Fruit fly (Drosophila melanogaster) whole organism, embryonic: ENCODE data around the gene CG7065.

Experiments
- Ada2b ChIP-seq: fragments of 200-800 bp; sonication (Bioruptor generic); IDR thresholded peaks from 2 replicates; pipeline ENCODE4 v1.3.6; 2022; ENCODE audit warnings: missing biosample characterization, missing genetic modification characterization
- CG10959 ChIP-seq: fragments of 200-800 bp; sonication (Bioruptor generic); IDR thresholded peaks from 2 replicates; pipeline ENCODE4 v1.3.6; 2022; ENCODE audit warnings: missing biosample characterization, missing genetic modification characterization
- CG10979 ChIP-seq: fragments of 200-800 bp; sonication (Bioruptor generic); optimal IDR thresholded peaks from 2 replicates; lab custom pipeline; 2018; ENCODE audit warnings: missing biosample characterization, mild to moderate bottlenecking, missing genetic modification characterization, moderate library complexity
- CG11093 ChIP-seq: fragments of 200-800 bp; sonication (Bioruptor generic); IDR thresholded peaks from 3 replicates; pipeline ENCODE4 v1.3.6; 2022; ENCODE audit warnings: missing biosample characterization, missing genetic modification characterization
- CG11398 ChIP-seq: fragments of 200-800 bp; sonication (Bioruptor generic); optimal IDR thresholded peaks from 2 replicates; lab custom pipeline; 2016; ENCODE audit warnings: missing biosample characterization, missing genetic modification characterization
- CG12659 ChIP-seq: fragments of 200-800 bp; sonication (Bioruptor generic); optimal IDR thresholded peaks from 3 replicates; lab custom pipeline; 2017; ENCODE audit warnings: mild to moderate bottlenecking, missing biosample characterization, missing genetic modification reagents, missing genetic modification characterization
- CG12769 ChIP-seq: fragments of 200-800 bp; sonication (Bioruptor generic); optimal IDR thresholded peaks from 2 replicates; lab custom pipeline; 2019; ENCODE audit warnings: missing biosample characterization, mild to moderate bottlenecking, missing genetic modification characterization, moderate library complexity
- CG13424 ChIP-seq: fragments of 200-800 bp; sonication (Bioruptor generic); optimal IDR thresholded peaks from 2 replicates; lab custom pipeline; 2019; ENCODE audit warnings: missing biosample characterization, mild to moderate bottlenecking, missing genetic modification characterization, moderate library complexity
- CG14965 ChIP-seq: fragments of 200-800 bp; sonication (Bioruptor generic); optimal IDR thresholded peaks from 2 replicates; lab custom pipeline; 2016; ENCODE audit warnings: missing biosample characterization, missing genetic modification characterization, borderline replicate concordance
- CG15269 ChIP-seq: fragments of 200-800 bp; sonication (Bioruptor generic); optimal IDR thresholded peaks from 2 replicates; lab custom pipeline; 2018; ENCODE audit warnings: missing biosample characterization, mild to moderate bottlenecking, missing genetic modification characterization, moderate library complexity
- CG1603 ChIP-seq: fragments of 200-800 bp; sonication (Bioruptor generic); optimal IDR thresholded peaks from 2 replicates; lab custom pipeline; 2019; ENCODE audit warnings: missing biosample characterization, mild to moderate bottlenecking, missing genetic modification characterization, moderate library complexity
- CG17385 ChIP-seq: fragments of 200-800 bp; sonication (Bioruptor generic); optimal IDR thresholded peaks from 3 replicates; lab custom pipeline; 2018; ENCODE audit warnings: missing biosample characterization, mild to moderate bottlenecking, missing genetic modification characterization
- CG17568 ChIP-seq: fragments of 200-800 bp; sonication (Bioruptor generic); optimal IDR thresholded peaks from 2 replicates; lab custom pipeline; 2018; ENCODE audit warnings: missing biosample characterization, mild to moderate bottlenecking, missing genetic modification characterization, moderate library complexity
- CG18764 ChIP-seq: fragments of 200-800 bp; sonication (Bioruptor generic); optimal IDR thresholded peaks from 3 replicates; lab custom pipeline; 2016; ENCODE audit warnings: missing biosample characterization, missing genetic modification characterization
- CG2120 ChIP-seq: fragments of 200-800 bp; sonication (Bioruptor generic); optimal IDR thresholded peaks from 3 replicates; lab custom pipeline; 2016; ENCODE audit warnings: missing biosample characterization, missing genetic modification characterization
- CG3995 ChIP-seq: fragments of 200-800 bp; sonication (Bioruptor generic); optimal IDR thresholded peaks from 3 replicates; lab custom pipeline; 2016; ENCODE audit warnings: missing biosample characterization, missing genetic modification characterization
- CG4707 ChIP-seq: fragments of 200-800 bp; sonication (Bioruptor generic); optimal IDR thresholded peaks from 2 replicates; lab custom pipeline; 2018; ENCODE audit warnings: missing biosample characterization, mild to moderate bottlenecking, missing genetic modification characterization, moderate library complexity
- CG6254 ChIP-seq: fragments of 200-800 bp; sonication (Bioruptor generic); optimal IDR thresholded peaks from 3 replicates; lab custom pipeline; 2017; ENCODE audit warnings: mild to moderate bottlenecking, missing biosample characterization, missing genetic modification reagents, missing genetic modification characterization
- CG6791 ChIP-seq: fragments of 200-800 bp; sonication (Bioruptor generic); IDR thresholded peaks from 3 replicates; pipeline ENCODE4 v1.3.6; 2022; ENCODE audit warnings: missing biosample characterization, missing genetic modification characterization; ENCODE audit not compliant: partially characterized antibody
- CG8765 ChIP-seq: fragments of 200-800 bp; sonication (Bioruptor generic); IDR thresholded peaks from 2 replicates; pipeline ENCODE4 v1.3.6; 2022; ENCODE audit warnings: missing biosample characterization, missing genetic modification characterization
- CTCF ChIP-seq: fragments of 200-800 bp; sonication (Bioruptor generic); optimal IDR thresholded peaks from 2 replicates; lab custom pipeline; 2017; ENCODE audit warnings: missing biosample characterization, mild to moderate bottlenecking, missing genetic modification characterization, moderate library complexity
- Dad ChIP-seq: fragments of 200-800 bp; sonication (Bioruptor generic); optimal IDR thresholded peaks from 3 replicates; lab custom pipeline; 2016; ENCODE audit warnings: missing biosample characterization, missing genetic modification characterization
- Dp ChIP-seq: fragments of 200-800 bp; sonication (Bioruptor generic); optimal IDR thresholded peaks from 2 replicates; lab custom pipeline; 2018; ENCODE audit warnings: missing biosample characterization, mild to moderate bottlenecking, missing genetic modification characterization, moderate library complexity
- Gsc ChIP-seq: fragments of 200-800 bp; sonication (Bioruptor generic); IDR thresholded peaks from 2 replicates; pipeline ENCODE4 v1.3.6; 2022; ENCODE audit warnings: missing biosample characterization, missing genetic modification characterization
- Hr51 ChIP-seq, 2 experiments: fragments of 200-800 bp; sonication (Bioruptor generic); optimal IDR thresholded peaks; 2 replicates in 1 of 2; 3 replicates in 1 of 2; lab custom pipeline; 2016 to 2018; ENCODE audit warnings: missing biosample characterization in 2 of 2, missing genetic modification characterization in 2 of 2, mild to moderate bottlenecking in 1 of 2, moderate library complexity in 1 of 2
- Max ChIP-seq: fragments of 200-800 bp; sonication (Bioruptor generic); optimal IDR thresholded peaks from 2 replicates; lab custom pipeline; 2016; ENCODE audit warnings: missing biosample characterization, mild to moderate bottlenecking, missing genetic modification characterization
- Meics ChIP-seq: fragments of 200-800 bp; sonication (Bioruptor generic); optimal IDR thresholded peaks from 2 replicates; lab custom pipeline; 2017; ENCODE audit warnings: missing biosample characterization, mild to moderate bottlenecking, missing genetic modification characterization
- Poxn ChIP-seq: fragments of 200-800 bp; sonication (Bioruptor generic); IDR thresholded peaks from 2 replicates; pipeline ENCODE4 v1.3.6; 2022; ENCODE audit warnings: missing biosample characterization, missing genetic modification characterization
- Sry-δ ChIP-seq: fragments of 200-800 bp; sonication (Bioruptor generic); optimal IDR thresholded peaks from 2 replicates; lab custom pipeline; 2016; ENCODE audit warnings: missing biosample characterization, missing genetic modification characterization
- Ssrp ChIP-seq: fragments of 200-800 bp; sonication (Bioruptor generic); optimal IDR thresholded peaks from 2 replicates; lab custom pipeline; 2018; ENCODE audit warnings: missing biosample characterization, mild to moderate bottlenecking, missing genetic modification characterization, moderate library complexity
- Tbp ChIP-seq: fragments of >200 bp; optimal IDR thresholded peaks from 2 replicates; lab custom pipeline; 2018; ENCODE audit warnings: missing biosample characterization, missing genetic modification characterization
- ab ChIP-seq: fragments of 200-800 bp; sonication (Bioruptor generic); optimal IDR thresholded peaks from 2 replicates; lab custom pipeline; 2016; ENCODE audit warnings: missing biosample characterization, missing genetic modification characterization
- az2 ChIP-seq: fragments of 200-800 bp; sonication (Bioruptor generic); optimal IDR thresholded peaks from 3 replicates; lab custom pipeline; 2016; ENCODE audit warnings: missing biosample characterization, missing genetic modification characterization
- bigmax ChIP-seq: fragments of 200-800 bp; sonication (Bioruptor generic); optimal IDR thresholded peaks from 2 replicates; lab custom pipeline; 2018; ENCODE audit warnings: missing biosample characterization, mild to moderate bottlenecking, missing genetic modification characterization
- cg ChIP-seq: fragments of 200-800 bp; sonication (Bioruptor generic); optimal IDR thresholded peaks from 3 replicates; lab custom pipeline; 2019; ENCODE audit warnings: missing biosample characterization, mild to moderate bottlenecking, missing genetic modification characterization, moderate library complexity
- dimm ChIP-seq: fragments of 200-800 bp; sonication (Bioruptor generic); IDR thresholded peaks from 2 replicates; pipeline ENCODE4 v1.3.6; 2022; ENCODE audit warnings: missing biosample characterization, missing genetic modification characterization
- emc ChIP-seq: fragments of 200-800 bp; sonication (Bioruptor generic); optimal IDR thresholded peaks from 2 replicates; lab custom pipeline; 2016; ENCODE audit warnings: missing biosample characterization, missing genetic modification characterization
- ewg ChIP-seq: fragments of 200-800 bp; sonication (Bioruptor generic); optimal IDR thresholded peaks from 3 replicates; lab custom pipeline; 2017; ENCODE audit warnings: mild to moderate bottlenecking, missing biosample characterization, missing genetic modification reagents, missing genetic modification characterization
- grau ChIP-seq: fragments of 200-800 bp; optimal IDR thresholded peaks from 3 replicates; lab custom pipeline; 2019; ENCODE audit warnings: missing biosample characterization, mild to moderate bottlenecking, missing genetic modification characterization, moderate library complexity
- lmd ChIP-seq: fragments of 200-800 bp; sonication (Bioruptor generic); IDR thresholded peaks from 2 replicates; pipeline ENCODE4 v1.3.6; 2022; ENCODE audit warnings: missing biosample characterization, missing genetic modification characterization
- lov ChIP-seq, 2 experiments: fragments of 200-800 bp in 1 of 2; fragments of >200 bp in 1 of 2; sonication (Bioruptor generic) in 1 of 2; IDR thresholded peaks in 1 of 2; optimal IDR thresholded peaks in 1 of 2; 2 replicates in 1 of 2; 3 replicates in 1 of 2; pipeline versions ENCODE4 v1.3.6 to Lab custom; 2017 to 2022; ENCODE audit warnings: missing biosample characterization in 1 of 2, missing genetic modification characterization in 1 of 2
- mld ChIP-seq: fragments of 200-800 bp; sonication (Bioruptor generic); IDR thresholded peaks from 3 replicates; pipeline ENCODE4 v1.3.6; 2022; ENCODE audit warnings: missing biosample characterization, missing genetic modification characterization; ENCODE audit not compliant: partially characterized antibody
- nom ChIP-seq: fragments of 200-800 bp; sonication (Bioruptor generic); optimal IDR thresholded peaks from 2 replicates; lab custom pipeline; 2017; ENCODE audit warnings: missing biosample characterization, missing genetic modification characterization, mild to moderate bottlenecking, moderate library complexity, missing genetic modification reagents
- pho ChIP-seq: fragments of 200-800 bp; sonication (Bioruptor generic); optimal IDR thresholded peaks from 2 replicates; lab custom pipeline; 2016; ENCODE audit warnings: missing biosample characterization, missing genetic modification characterization
- pita ChIP-seq: fragments of 200-800 bp; sonication (Bioruptor generic); optimal IDR thresholded peaks from 2 replicates; lab custom pipeline; 2017; ENCODE audit warnings: missing biosample characterization, mild to moderate bottlenecking, missing genetic modification characterization
- sna ChIP-seq: fragments of 200-800 bp; sonication (Bioruptor generic); IDR thresholded peaks from 2 replicates; pipeline ENCODE4 v1.3.6; 2022; ENCODE audit warnings: missing biosample characterization, missing genetic modification characterization; ENCODE audit not compliant: partially characterized antibody
- sug ChIP-seq: fragments of 200-800 bp; optimal IDR thresholded peaks from 2 replicates; lab custom pipeline; 2019; ENCODE audit warnings: missing biosample characterization, mild to moderate bottlenecking, missing genetic modification characterization, moderate library complexity
- tna ChIP-seq: fragments of 200-800 bp; sonication (Bioruptor generic); IDR thresholded peaks from 2 replicates; pipeline ENCODE4 v1.3.6; 2022; ENCODE audit warnings: missing biosample characterization, missing genetic modification characterization; ENCODE audit not compliant: partially characterized antibody
- twi ChIP-seq: fragments of 200-800 bp; optimal IDR thresholded peaks from 2 replicates; lab custom pipeline; 2019; ENCODE audit warnings: missing biosample characterization, mild to moderate bottlenecking, missing genetic modification characterization, moderate library complexity
- unc-4 ChIP-seq: fragments of 200-800 bp; sonication (Bioruptor generic); IDR thresholded peaks from 2 replicates; pipeline ENCODE4 v1.3.6; 2022; ENCODE audit warnings: missing biosample characterization, missing genetic modification characterization; ENCODE audit not compliant: partially characterized antibody

The CG7065 gene

dm6 chrX:9152127-9152598 is 9.9 kb downstream of the CG7065 start (continued):
- no peak for TF ChIP-seq Gsc (GFP tag; lab: Robert Waterston, UW)
- no peak for TF ChIP-seq Hr51 (GFP tag; optimal IDR thresholded peaks at IDR 0.05; lab: Kevin White, UChicago)
- TF ChIP-seq Sry-δ (GFP tag; lab: Kevin White, UChicago): peak; percentile 7
- TF ChIP-seq sug: peak; percentile 33
- TF ChIP-seq lov (optimal IDR thresholded peaks at IDR 0.05; lab: Kevin White, UChicago): no peak
- TF ChIP-seq lov (GFP tag; IDR thresholded peaks at IDR 0.05; lab: Robert Waterston, UW): 0 out of 3 replicates have a peak, but pooled peaks have one; percentile 23
- TF ChIP-seq CG17385 (GFP tag; lab: Kevin White, UChicago): no peak
- 0 out of 2 replicates have a peak, but pooled peaks have one; percentile 23 for TF ChIP-seq unc-4 (GFP tag; lab: Robert Waterston, UW)
- no peak for TF ChIP-seq twi (tag; lab: Kevin White, UChicago)
- no peak for TF ChIP-seq CG3995 (GFP tag; lab: Kevin White, UChicago)
- no peak for TF ChIP-seq CG6254 (GFP tag; lab: Kevin White, UChicago)
- peak; percentile 95 for TF ChIP-seq CTCF (GFP tag; lab: Kevin White, UChicago)
- TF ChIP-seq ab: no peak
- TF ChIP-seq CG4707 (GFP tag; lab: Kevin White, UChicago): no peak
- peak; percentile 49 for TF ChIP-seq Meics (GFP tag; lab: Kevin White, UChicago)
- TF ChIP-seq Ssrp (tag; lab: Kevin White, UChicago): peak; percentile 6
- TF ChIP-seq CG2120: peak; percentile 48
- no peak for TF ChIP-seq lmd (GFP tag; lab: Robert Waterston, UW)
- TF ChIP-seq CG6791: no peak
- no peak for TF ChIP-seq CG17568 (GFP tag; lab: Kevin White, UChicago)
- no peak for TF ChIP-seq Max (GFP tag; lab: Kevin White, UChicago)
- TF ChIP-seq pita: no peak
- no peak for TF ChIP-seq CG18764 (GFP tag; lab: Kevin White, UChicago)
- TF ChIP-seq Dp (GFP tag; lab: Kevin White, UChicago): no peak
- no peak for TF ChIP-seq Ada2b (GFP tag; lab: Robert Waterston, UW)
- peak; percentile 6 for TF ChIP-seq Dad (GFP tag; lab: Kevin White, UChicago)
- no peak for TF ChIP-seq Poxn (GFP tag; lab: Robert Waterston, UW)
- no peak for TF ChIP-seq sna
- no peak for TF ChIP-seq CG11398 (GFP tag; lab: Kevin White, UChicago)
- no peak for TF ChIP-seq mld (GFP tag; lab: Robert Waterston, UW)
- TF ChIP-seq pho (GFP tag; lab: Kevin White, UChicago): no peak
- no peak for TF ChIP-seq CG15269 (tag; lab: Kevin White, UChicago)
- TF ChIP-seq CG12769 (tag; lab: Kevin White, UChicago): no peak
- TF ChIP-seq CG1603 (tag; lab: Kevin White, UChicago): peak; percentile 15
- TF ChIP-seq emc (GFP tag; lab: Kevin White, UChicago): no peak
- TF ChIP-seq grau: peak; percentile 44
- TF ChIP-seq CG13424: peak; percentile 2
- no peak for TF ChIP-seq CG11093 (GFP tag; lab: Robert Waterston, UW)
- peak; percentile 33 for TF ChIP-seq az2
- TF ChIP-seq tna: peak; percentile 18; the same call in 1 of the 2 replicates
- peak; percentile 48 for TF ChIP-seq CG10979 (tag; lab: Kevin White, UChicago)
- TF ChIP-seq CG14965 (GFP tag; lab: Kevin White, UChicago): no peak
- peak; percentile 92 for TF ChIP-seq cg (GFP tag; lab: Kevin White, UChicago)
- TF ChIP-seq bigmax: no peak
- TF ChIP-seq nom (GFP tag; lab: Kevin White, UChicago): peak; percentile 72
- TF ChIP-seq Tbp: no peak
- no peak for TF ChIP-seq dimm (GFP tag; lab: Robert Waterston, UW)
- TF ChIP-seq CG10959 (GFP tag; lab: Robert Waterston, UW): peak; percentile 71
- no peak for TF ChIP-seq CG8765 (GFP tag; lab: Robert Waterston, UW)
- TF ChIP-seq CG12659 (GFP tag; lab: Kevin White, UChicago): peak; percentile 61
- TF ChIP-seq ewg (GFP tag; lab: Kevin White, UChicago): no peak
